Worm (Caenorhabditis elegans): ENCODE results near the gene Y73B6BL.288.

Y73B6BL.288 gene

ce11 chrIV:6373721-6374120 is 31.4 kb upstream of the Y73B6BL.288 start:
- no peak for TF ChIP-seq lin-11 (tag; optimal IDR thresholded peaks at IDR 0.05)
- TF ChIP-seq ceh-82 (tag; optimal IDR thresholded peaks at IDR 0.05): no peak

ce11 chrIV:6372993-6373392 is 30.7 kb upstream of the Y73B6BL.288 start, which contains the start of gene smg-3:
Gene smg-3 (minus strand): TSS chrIV:6373093.
- TF ChIP-seq unc-62 (GFP tag; optimal IDR thresholded peaks at IDR 0.05): no peak
- TF ChIP-seq ztf-4 (tag; optimal IDR thresholded peaks at IDR 0.05): no peak
- no peak for TF ChIP-seq ceh-82 (tag; optimal IDR thresholded peaks at IDR 0.05)
- TF ChIP-seq elt-3 (tag; optimal IDR thresholded peaks at IDR 0.05): no peak
- no peak for TF ChIP-seq unc-55 (GFP tag; optimal IDR thresholded peaks at IDR 0.05)
- no peak for TF ChIP-seq egl-27 (tag; optimal IDR thresholded peaks at IDR 0.05)
- no peak for TF ChIP-seq peb-1 (tag; optimal IDR thresholded peaks at IDR 0.05)
- TF ChIP-seq elt-1 (tag; optimal IDR thresholded peaks at IDR 0.05): no peak
- TF ChIP-seq nhr-23 (tag; optimal IDR thresholded peaks at IDR 0.05): no peak
- no peak for TF ChIP-seq Y55F3AM.14 (GFP tag; optimal IDR thresholded peaks at IDR 0.05)
- TF ChIP-seq ztf-1 (GFP tag; conservative IDR thresholded peaks at IDR 0.05): no peak
- no peak for TF ChIP-seq fos-1 (tag; optimal IDR thresholded peaks at IDR 0.05)
- TF ChIP-seq nhr-10 (tag; optimal IDR thresholded peaks at IDR 0.05): no peak
- no peak for TF ChIP-seq lin-13 (GFP tag; optimal IDR thresholded peaks at IDR 0.05)
- no peak for TF ChIP-seq nhr-21 (tag; optimal IDR thresholded peaks at IDR 0.05)
- no peak for TF ChIP-seq alr-1 (tag; optimal IDR thresholded peaks at IDR 0.05)
- no peak for TF ChIP-seq nhr-237 (tag; optimal IDR thresholded peaks at IDR 0.05)
- no peak for TF ChIP-seq skn-1 (tag; optimal IDR thresholded peaks at IDR 0.05)
- no peak for TF ChIP-seq mbf-1 (tag; optimal IDR thresholded peaks at IDR 0.05)

ce11 chrIV:6372267-6372666 is 29.9 kb upstream of the Y73B6BL.288 start:
- TF ChIP-seq zag-1 (tag; optimal IDR thresholded peaks at IDR 0.05) (no peak), unc-39 (tag; optimal IDR thresholded peaks at IDR 0.05) (no peak), snpc-4 (tag; optimal IDR thresholded peaks at IDR 0.05) (no peak), nhr-77 (tag; optimal IDR thresholded peaks at IDR 0.05) (no peak), gmeb-1 (tag; optimal IDR thresholded peaks at IDR 0.05) (no peak), aly-2 (tag; optimal IDR thresholded peaks at IDR 0.05) (no peak), ZK546.5 (tag; optimal IDR thresholded peaks at IDR 0.05) (no peak), skn-1 (tag; optimal IDR thresholded peaks at IDR 0.05) (no peak), mab-5 (tag; optimal IDR thresholded peaks at IDR 0.05) (no peak), lin-11 (tag; optimal IDR thresholded peaks at IDR 0.05) (no peak), nhr-10 (tag; optimal IDR thresholded peaks at IDR 0.05) (no peak), ama-1 (optimal IDR thresholded peaks at IDR 0.05) (no peak), nhr-6 (tag; optimal IDR thresholded peaks at IDR 0.05) (no peak), lsy-2 (tag; optimal IDR thresholded peaks at IDR 0.05) (no peak), ztf-11 (tag; optimal IDR thresholded peaks at IDR 0.05) (no peak), alr-1 (tag; optimal IDR thresholded peaks at IDR 0.05) (no peak)

ce11 chrIV:6369489-6369888 is 27.2 kb upstream of the Y73B6BL.288 start:
- TF ChIP-seq unc-55 (GFP tag; optimal IDR thresholded peaks at IDR 0.05): peak; percentile 26
- peak in 1 of 2 experiments; percentile 48 for TF ChIP-seq lsy-2 (tag; optimal IDR thresholded peaks at IDR 0.05)
- TF ChIP-seq crh-2 (tag; optimal IDR thresholded peaks at IDR 0.05): peak; percentile 0
- peak; percentile 43 for TF ChIP-seq nhr-25 (tag; optimal IDR thresholded peaks at IDR 0.05)
- TF ChIP-seq gmeb-1 (tag; optimal IDR thresholded peaks at IDR 0.05): peak; percentile 82
- TF ChIP-seq lin-39 (tag; optimal IDR thresholded peaks at IDR 0.05): no peak
- TF ChIP-seq sma-3 (GFP tag; optimal IDR thresholded peaks at IDR 0.05): peak; percentile 37
- TF ChIP-seq sma-9 (GFP tag; optimal IDR thresholded peaks at IDR 0.05): peak; percentile 7
- TF ChIP-seq sma-9 (tag; optimal IDR thresholded peaks at IDR 0.05): no peak
- no peak for TF ChIP-seq fos-1 (tag; optimal IDR thresholded peaks at IDR 0.05)

ce11 chrIV:6366032-6366431 is 23.7 kb upstream of the Y73B6BL.288 start:
- TF ChIP-seq zag-1 (tag; optimal IDR thresholded peaks at IDR 0.05) (peak; percentile 5), nhr-12 (tag; optimal IDR thresholded peaks at IDR 0.05) (no peak)
